Worm (Caenorhabditis elegans) whole organism, mixed stage, embryonic: ENCODE results near the gene srbc-77.

ENCODE experiments used
- M03D4.4 ChIP-seq: sonication (generic microtip); optimal IDR thresholded peaks from 2 replicates; lab custom pipeline; 2017; ENCODE audit warnings: mild to moderate bottlenecking, missing genetic modification characterization, missing compliant biosample characterization
- bed-3 ChIP-seq: fragments of 200-800 bp; sonication (Bioruptor generic); optimal IDR thresholded peaks from 3 replicates; lab custom pipeline; 2018; ENCODE audit warnings: mild to moderate bottlenecking, missing genetic modification characterization, moderate library complexity, missing compliant biosample characterization
- blmp-1 ChIP-seq: fragments of 150-350 bp; optimal IDR thresholded peaks from 2 replicates; lab custom pipeline; 2014; ENCODE audit warnings: missing biosample characterization, missing genetic modification characterization
- ceh-43 ChIP-seq: fragments of 200-800 bp; sonication (Bioruptor generic); optimal IDR thresholded peaks from 2 replicates; lab custom pipeline; 2018; ENCODE audit warnings: mild to moderate bottlenecking, missing genetic modification characterization, moderate library complexity, missing compliant biosample characterization
- ceh-83 ChIP-seq: fragments of 200-800 bp; sonication (Bioruptor generic); optimal IDR thresholded peaks from 2 replicates; lab custom pipeline; 2018; ENCODE audit warnings: mild to moderate bottlenecking, missing genetic modification characterization, missing compliant biosample characterization
- ces-1 ChIP-seq: fragments of 150-350 bp; optimal IDR thresholded peaks from 2 replicates; lab custom pipeline; 2014; ENCODE audit warnings: missing biosample characterization, missing genetic modification reagents, missing genetic modification characterization
- cnd-1 ChIP-seq: fragments of 200-800 bp; sonication (Bioruptor generic); optimal IDR thresholded peaks from 2 replicates; lab custom pipeline; 2018; ENCODE audit warnings: mild to moderate bottlenecking, missing genetic modification characterization, missing compliant biosample characterization
- drap-1 ChIP-seq: fragments of 200-800 bp; sonication (Bioruptor generic); optimal IDR thresholded peaks from 3 replicates; lab custom pipeline; 2018; ENCODE audit warnings: mild to moderate bottlenecking, missing genetic modification characterization, missing compliant biosample characterization
- elt-1 ChIP-seq: sonication (generic microtip); optimal IDR thresholded peaks from 2 replicates; lab custom pipeline; 2017; ENCODE audit warnings: missing genetic modification characterization, mild to moderate bottlenecking, missing compliant biosample characterization, antibody characterized with exemption, moderate library complexity, borderline replicate concordance; ENCODE audit not compliant: insufficient read depth
- flh-1 ChIP-seq: fragments of 200-800 bp; sonication (Bioruptor generic); optimal IDR thresholded peaks from 2 replicates; lab custom pipeline; 2018; ENCODE audit warnings: mild to moderate bottlenecking, missing genetic modification characterization, moderate library complexity, missing compliant biosample characterization
- ham-2 ChIP-seq: fragments of 200-800 bp; sonication (Bioruptor generic); optimal IDR thresholded peaks from 2 replicates; lab custom pipeline; 2018; ENCODE audit warnings: mild to moderate bottlenecking, missing genetic modification characterization, missing compliant biosample characterization
- hlh-1 ChIP-seq: fragments of 150-350 bp; optimal IDR thresholded peaks from 2 replicates; lab custom pipeline; 2014; ENCODE audit warnings: missing biosample characterization, missing genetic modification reagents, missing genetic modification characterization
- lin-13 ChIP-seq: fragments of 150-350 bp; optimal IDR thresholded peaks from 2 replicates; lab custom pipeline; 2014; ENCODE audit warnings: missing biosample characterization, missing genetic modification characterization
- lin-32 ChIP-seq: fragments of 200-800 bp; sonication (Bioruptor generic); optimal IDR thresholded peaks from 2 replicates; lab custom pipeline; 2018; ENCODE audit warnings: mild to moderate bottlenecking, missing genetic modification characterization, missing compliant biosample characterization
- lsy-2 ChIP-seq: fragments of 150-350 bp; optimal IDR thresholded peaks from 2 replicates; lab custom pipeline; 2014; ENCODE audit warnings: missing biosample characterization, missing genetic modification characterization
- mab-5 ChIP-seq: fragments of 150-350 bp; optimal IDR thresholded peaks from 2 replicates; lab custom pipeline; 2014; ENCODE audit warnings: missing biosample characterization, missing genetic modification characterization
- mep-1 ChIP-seq: fragments of 150-350 bp; optimal IDR thresholded peaks from 2 replicates; lab custom pipeline; 2017; ENCODE audit warnings: missing biosample characterization, missing genetic modification reagents, missing genetic modification characterization, inconsistent platforms
- mls-2 ChIP-seq: sonication (generic microtip); optimal IDR thresholded peaks from 2 replicates; lab custom pipeline; 2016; ENCODE audit warnings: mild to moderate bottlenecking, missing genetic modification characterization, moderate library complexity, missing compliant biosample characterization
- nhr-12 ChIP-seq: fragments of 150-350 bp; optimal IDR thresholded peaks from 2 replicates; lab custom pipeline; 2014; ENCODE audit warnings: missing biosample characterization, missing genetic modification characterization
- nhr-2 ChIP-seq: fragments of 150-350 bp; optimal IDR thresholded peaks from 2 replicates; lab custom pipeline; 2014; ENCODE audit warnings: missing biosample characterization, missing genetic modification characterization
- nhr-237 ChIP-seq: fragments of 150-350 bp; optimal IDR thresholded peaks from 2 replicates; lab custom pipeline; 2014; ENCODE audit warnings: missing biosample characterization, missing genetic modification characterization
- nhr-28 ChIP-seq: fragments of 150-350 bp; optimal IDR thresholded peaks from 2 replicates; lab custom pipeline; 2014; ENCODE audit warnings: missing biosample characterization, missing genetic modification characterization
- nhr-76 ChIP-seq: sonication (generic microtip); optimal IDR thresholded peaks from 2 replicates; lab custom pipeline; 2017; ENCODE audit warnings: missing biosample characterization, missing genetic modification characterization
- pha-4 ChIP-seq: fragments of 150-350 bp; optimal IDR thresholded peaks from 2 replicates; lab custom pipeline; 2018; ENCODE audit warnings: missing biosample characterization, missing genetic modification reagents, missing genetic modification characterization
- sem-2 ChIP-seq: fragments of 200-800 bp; sonication (Bioruptor generic); optimal IDR thresholded peaks from 2 replicates; lab custom pipeline; 2018; ENCODE audit warnings: mild to moderate bottlenecking, missing genetic modification characterization, missing compliant biosample characterization
- snpc-4 ChIP-seq: fragments of 150-350 bp; optimal IDR thresholded peaks from 2 replicates; lab custom pipeline; 2014; ENCODE audit warnings: missing biosample characterization, missing genetic modification characterization
- tbx-8 ChIP-seq: fragments of 200-800 bp; sonication (Bioruptor generic); optimal IDR thresholded peaks from 2 replicates; lab custom pipeline; 2018; ENCODE audit warnings: mild to moderate bottlenecking, missing genetic modification characterization, moderate library complexity, missing compliant biosample characterization
- unc-120 ChIP-seq: sonication (generic microtip); optimal IDR thresholded peaks from 2 replicates; lab custom pipeline; 2017; ENCODE audit warnings: missing genetic modification characterization, missing compliant biosample characterization; ENCODE audit not compliant: poor library complexity, severe bottlenecking
- unc-39 ChIP-seq: fragments of 150-350 bp; optimal IDR thresholded peaks from 2 replicates; lab custom pipeline; 2014; ENCODE audit warnings: missing biosample characterization, missing genetic modification characterization
- zip-8 ChIP-seq: fragments of 150-350 bp; optimal IDR thresholded peaks from 2 replicates; lab custom pipeline; 2014; ENCODE audit warnings: missing biosample characterization, missing genetic modification characterization
- ztf-11 ChIP-seq: fragments of 150-350 bp; optimal IDR thresholded peaks from 2 replicates; lab custom pipeline; 2014; ENCODE audit warnings: missing biosample characterization, missing genetic modification characterization

The srbc-77 gene

ce11 chrV:15912677-15913076 is 17.3 kb upstream of the srbc-77 start:
- no peak for TF ChIP-seq lsy-2 (tag; lab: Kevin White, UChicago)
- TF ChIP-seq nhr-76 (tag; lab: Kevin White, UChicago) = no peak
- TF ChIP-seq unc-39 (tag; lab: Kevin White, UChicago) = no peak
- TF ChIP-seq mls-2 (tag; lab: Kevin White, UChicago) = no peak
- TF ChIP-seq blmp-1 (tag; lab: Kevin White, UChicago) = no peak
- TF ChIP-seq bed-3 (GFP tag; lab: Kevin White, UChicago) = no peak
- TF ChIP-seq unc-120 = no peak
- TF ChIP-seq ztf-11 = no peak
- TF ChIP-seq mab-5 (tag; lab: Kevin White, UChicago) = no peak
- no peak for TF ChIP-seq lin-32 (GFP tag; lab: Kevin White, UChicago)
- TF ChIP-seq snpc-4 (tag; lab: Kevin White, UChicago) = no peak
- no peak for TF ChIP-seq hlh-1 (tag; lab: Kevin White, UChicago)
- no peak for TF ChIP-seq ces-1 (GFP tag; lab: Kevin White, UChicago)
- no peak for TF ChIP-seq tbx-8 (GFP tag; lab: Kevin White, UChicago)
- TF ChIP-seq nhr-2 = no peak
- no peak for TF ChIP-seq nhr-237 (tag; lab: Kevin White, UChicago)
- no peak for TF ChIP-seq cnd-1
- TF ChIP-seq sem-2 = no peak
- no peak for TF ChIP-seq lin-13 (tag; lab: Kevin White, UChicago)
- no peak for TF ChIP-seq nhr-12

ce11 chrV:15913714-15914113 is 16.3 kb upstream of the srbc-77 start, which contains the start of gene F35E8.7:
Gene F35E8.7, plus strand, starts transcription at chrV:15914014.
- TF ChIP-seq lin-13 (tag; lab: Kevin White, UChicago) = no peak

ce11 chrV:15914774-15915173 is 15.2 kb upstream of the srbc-77 start:
- TF ChIP-seq ces-1 (GFP tag; lab: Kevin White, UChicago) (no peak), drap-1 (GFP tag; lab: Kevin White, UChicago) (peak; percentile 32)

ce11 chrV:15915307-15915706 is 14.7 kb upstream of the srbc-77 start:
- TF ChIP-seq nhr-2 (no peak), snpc-4 (tag; lab: Kevin White, UChicago) (no peak), tbx-8 (GFP tag; lab: Kevin White, UChicago) (no peak), ham-2 (GFP tag; lab: Kevin White, UChicago) (no peak), ceh-83 (GFP tag; lab: Kevin White, UChicago) (no peak), mls-2 (tag; lab: Kevin White, UChicago) (no peak), bed-3 (GFP tag; lab: Kevin White, UChicago) (no peak), unc-120 (no peak), M03D4.4 (tag; lab: Kevin White, UChicago) (no peak)

ce11 chrV:15915919-15916318 is 14.1 kb upstream of the srbc-77 start, which contains the start of gene gst-38:
Gene gst-38, minus strand, starts transcription at chrV:15916070.
- no peak for TF ChIP-seq drap-1 (GFP tag; lab: Kevin White, UChicago)
- no peak for TF ChIP-seq nhr-28 (tag; lab: Kevin White, UChicago)
- no peak for TF ChIP-seq flh-1 (GFP tag; lab: Kevin White, UChicago)
- TF ChIP-seq lin-32 (GFP tag; lab: Kevin White, UChicago) = no peak
- no peak for TF ChIP-seq unc-120
- TF ChIP-seq blmp-1 (tag; lab: Kevin White, UChicago) = no peak
- no peak for TF ChIP-seq ham-2 (GFP tag; lab: Kevin White, UChicago)
- TF ChIP-seq cnd-1 = no peak
- TF ChIP-seq ztf-11 = no peak
- TF ChIP-seq lsy-2 (tag; lab: Kevin White, UChicago) = no peak
- no peak for TF ChIP-seq ceh-83 (GFP tag; lab: Kevin White, UChicago)
- TF ChIP-seq pha-4 = no peak
- no peak for TF ChIP-seq elt-1 (tag; lab: Kevin White, UChicago)
- no peak for TF ChIP-seq ceh-43 (GFP tag; lab: Kevin White, UChicago)
- TF ChIP-seq zip-8 (tag; lab: Kevin White, UChicago) = no peak
- TF ChIP-seq mep-1 (tag; lab: Kevin White, UChicago) = no peak
- no peak for TF ChIP-seq nhr-237 (tag; lab: Kevin White, UChicago)
- TF ChIP-seq hlh-1 (tag; lab: Kevin White, UChicago) = no peak
- TF ChIP-seq nhr-2 = no peak
- no peak for TF ChIP-seq mls-2 (tag; lab: Kevin White, UChicago)
